Worm (Caenorhabditis elegans) whole organism, late embryonic: Measurements from ENCODE around the gene H12D21.6.

ENCODE experiments used
- K09A11.1 ChIP-seq: sonication (generic microtip); optimal IDR thresholded peaks from 2 replicates; lab custom pipeline; 2017; ENCODE audit warnings: antibody characterized with exemption, mild to moderate bottlenecking, missing genetic modification characterization, missing compliant biosample characterization; ENCODE audit not compliant: insufficient read depth
- ceh-45 ChIP-seq: fragments of 200-800 bp; sonication (Bioruptor generic); IDR thresholded peaks from 2 replicates; pipeline ENCODE4 v1.3.6; 2022; ENCODE audit warnings: missing genetic modification reagents, missing genetic modification characterization, missing compliant biosample characterization
- zip-5 ChIP-seq: sonication (generic microtip); optimal IDR thresholded peaks from 2 replicates; lab custom pipeline; 2016; ENCODE audit warnings: missing genetic modification characterization, missing compliant biosample characterization

- no peak for TF ChIP-seq zip-5
- no peak for TF ChIP-seq K09A11.1 (tag; lab: Kevin White, UChicago)
- no peak for TF ChIP-seq ceh-45
Observed at ce11 chrV:14893355-14894050, 4.1 kb downstream of the H12D21.6 start, which contains the start of the genes mpst-2 and H12D21.5.
